Worm (Caenorhabditis elegans) whole organism, L1 larva: ENCODE measurements around the gene R08D7.4.

Experiments
- C16A3.4 ChIP-seq: fragments of 150-350 bp; optimal IDR thresholded peaks from 2 replicates; lab custom pipeline; 2014; ENCODE audit warnings: missing biosample characterization, missing genetic modification characterization
- C34B4.2 ChIP-seq: sonication (generic microtip); optimal IDR thresholded peaks from 2 replicates; lab custom pipeline; 2017; ENCODE audit warnings: mild to moderate bottlenecking, missing genetic modification characterization, missing compliant biosample characterization
- alr-1 ChIP-seq: fragments of 200-800 bp; sonication (Bioruptor generic); optimal IDR thresholded peaks from 2 replicates; lab custom pipeline; 2018; ENCODE audit warnings: borderline replicate concordance, mild to moderate bottlenecking, missing genetic modification characterization, missing compliant biosample characterization
- aly-2 ChIP-seq: fragments of 150-350 bp; optimal IDR thresholded peaks from 2 replicates; lab custom pipeline; 2014; ENCODE audit warnings: missing biosample characterization, missing genetic modification characterization
- ama-1 ChIP-seq: fragments of 150-350 bp; optimal IDR thresholded peaks from 2 replicates; lab custom pipeline; 2014
- blmp-1 ChIP-seq: fragments of 150-350 bp; optimal IDR thresholded peaks from 2 replicates; lab custom pipeline; 2014; ENCODE audit warnings: missing biosample characterization, missing genetic modification characterization
- ceh-63 ChIP-seq: fragments of 200-800 bp; sonication (Bioruptor generic); optimal IDR thresholded peaks from 2 replicates; lab custom pipeline; 2018; ENCODE audit warnings: mild to moderate bottlenecking, missing genetic modification characterization, missing compliant biosample characterization
- ceh-88 ChIP-seq: fragments of 200-800 bp; sonication (Bioruptor generic); IDR thresholded peaks from 2 replicates; pipeline ENCODE4 v1.3.6; 2022; ENCODE audit warnings: missing genetic modification characterization, missing compliant biosample characterization
- ces-1 ChIP-seq: fragments of 150-350 bp; optimal IDR thresholded peaks from 2 replicates; lab custom pipeline; 2014; ENCODE audit warnings: missing biosample characterization, missing genetic modification reagents, missing genetic modification characterization
- dpl-1 ChIP-seq, 3 experiments: fragments of 150-350 bp in 2 of 3; sonication (generic microtip) in 1 of 3; optimal IDR thresholded peaks; 2 replicates each; lab custom pipeline; 2014 to 2017; ENCODE audit warnings: missing biosample characterization in 3 of 3, missing genetic modification characterization in 3 of 3, missing genetic modification reagents in 3 of 3
- dsc-1 ChIP-seq: sonication (generic microtip); optimal IDR thresholded peaks from 2 replicates; lab custom pipeline; 2016; ENCODE audit warnings: mild to moderate bottlenecking, missing genetic modification characterization, missing compliant biosample characterization
- efl-1 ChIP-seq, 4 experiments: fragments of 150-350 bp; optimal IDR thresholded peaks in 3 of 4; peaks in 1 of 4; 1 replicate in 1 of 4; 2 replicates in 3 of 4; lab custom pipeline; 2014; ENCODE audit warnings: missing biosample characterization in 2 of 4, missing genetic modification characterization in 2 of 4, missing genetic modification reagents in 2 of 4
- efl-3 ChIP-seq: fragments of 200-800 bp; sonication (Bioruptor generic); optimal IDR thresholded peaks from 2 replicates; lab custom pipeline; 2018; ENCODE audit warnings: mild to moderate bottlenecking, missing genetic modification characterization, missing compliant biosample characterization
- elt-2 ChIP-seq: sonication (generic microtip); optimal IDR thresholded peaks from 2 replicates; lab custom pipeline; 2016; ENCODE audit warnings: missing genetic modification characterization, mild to moderate bottlenecking, inconsistent platforms, missing compliant biosample characterization, missing genetic modification reagents
- elt-3 ChIP-seq, 6 experiments: fragments of 150-350 bp in 1 of 6; sonication (generic microtip); optimal IDR thresholded peaks; 2 replicates each; lab custom pipeline; 2017 to 2018; ENCODE audit warnings: missing biosample characterization in 6 of 6, missing genetic modification characterization in 6 of 6, inconsistent platforms in 1 of 6
- ets-5 ChIP-seq: fragments of 200-800 bp; sonication (Bioruptor generic); IDR thresholded peaks from 2 replicates; pipeline ENCODE4 v1.3.6; 2022; ENCODE audit warnings: missing genetic modification characterization, missing compliant biosample characterization
- fkh-10 ChIP-seq: sonication (generic microtip); optimal IDR thresholded peaks from 2 replicates; lab custom pipeline; 2017; ENCODE audit warnings: missing biosample characterization, missing genetic modification reagents, missing genetic modification characterization
- fkh-8 ChIP-seq: sonication (generic microtip); optimal IDR thresholded peaks from 2 replicates; lab custom pipeline; 2016; ENCODE audit warnings: mild to moderate bottlenecking, missing genetic modification characterization, missing compliant biosample characterization
- fos-1 ChIP-seq: fragments of 150-350 bp; optimal IDR thresholded peaks from 2 replicates; lab custom pipeline; 2014; ENCODE audit warnings: missing biosample characterization, missing genetic modification characterization
- grh-1 ChIP-seq: fragments of 200-800 bp; sonication (Bioruptor generic); IDR thresholded peaks from 2 replicates; pipeline ENCODE4 v1.3.6; 2022; ENCODE audit warnings: missing genetic modification reagents, missing genetic modification characterization, missing compliant biosample characterization
- hlh-17 ChIP-seq: fragments of 200-800 bp; sonication (Bioruptor generic); optimal IDR thresholded peaks from 2 replicates; lab custom pipeline; 2018; ENCODE audit warnings: missing genetic modification characterization, mild to moderate bottlenecking, missing compliant biosample characterization, moderate library complexity, borderline replicate concordance
- jun-1 ChIP-seq: fragments of 150-350 bp; optimal IDR thresholded peaks from 2 replicates; lab custom pipeline; 2014; ENCODE audit warnings: missing biosample characterization, missing genetic modification reagents, missing genetic modification characterization
- lin-14 ChIP-seq: fragments of 200-800 bp; sonication (Bioruptor generic); optimal IDR thresholded peaks from 2 replicates; lab custom pipeline; 2018; ENCODE audit warnings: mild to moderate bottlenecking, missing genetic modification characterization, moderate library complexity, missing compliant biosample characterization
- lin-35 ChIP-seq, 2 experiments: fragments of 150-350 bp; optimal IDR thresholded peaks; 2 replicates each; lab custom pipeline; 2014; ENCODE audit warnings: missing biosample characterization in 2 of 2, missing genetic modification characterization in 2 of 2, missing genetic modification reagents in 2 of 2
- lir-3 ChIP-seq: sonication (generic microtip); optimal IDR thresholded peaks from 2 replicates; lab custom pipeline; 2016; ENCODE audit warnings: mild to moderate bottlenecking, missing genetic modification characterization, moderate library complexity, missing compliant biosample characterization; ENCODE audit not compliant: poor library complexity
- lsy-2 ChIP-seq, 2 experiments: fragments of 150-350 bp; optimal IDR thresholded peaks; 2 replicates each; lab custom pipeline; 2014; ENCODE audit warnings: missing biosample characterization in 2 of 2, missing genetic modification characterization in 2 of 2
- mdl-1 ChIP-seq, 2 experiments: fragments of 150-350 bp; optimal IDR thresholded peaks; 2 replicates each; lab custom pipeline; 2014 to 2017; ENCODE audit warnings: missing biosample characterization in 2 of 2, missing genetic modification characterization in 2 of 2, inconsistent platforms in 1 of 2
- mep-1 ChIP-seq: fragments of 150-350 bp; optimal IDR thresholded peaks from 2 replicates; lab custom pipeline; 2014; ENCODE audit warnings: missing biosample characterization, missing genetic modification characterization
- nhr-12 ChIP-seq: sonication (generic microtip); optimal IDR thresholded peaks from 2 replicates; lab custom pipeline; 2017; ENCODE audit warnings: missing biosample characterization, missing genetic modification characterization
- nhr-19 ChIP-seq: fragments of 200-800 bp; sonication (Bioruptor generic); conservative IDR thresholded peaks from 2 replicates; pipeline ENCODE4 v1.3.6; 2022; ENCODE audit warnings: missing genetic modification characterization, missing compliant biosample characterization
- nhr-20 ChIP-seq: sonication (generic microtip); optimal IDR thresholded peaks from 2 replicates; lab custom pipeline; 2016; ENCODE audit warnings: mild to moderate bottlenecking, missing genetic modification characterization, missing compliant biosample characterization
- nhr-47 ChIP-seq: sonication (generic microtip); optimal IDR thresholded peaks from 2 replicates; lab custom pipeline; 2016; ENCODE audit warnings: mild to moderate bottlenecking, missing genetic modification characterization, moderate library complexity, missing compliant biosample characterization
- nhr-71 ChIP-seq: sonication (generic microtip); optimal IDR thresholded peaks from 2 replicates; lab custom pipeline; 2016; ENCODE audit warnings: mild to moderate bottlenecking, missing genetic modification characterization, moderate library complexity, missing compliant biosample characterization
- nhr-84 ChIP-seq: sonication (generic microtip); optimal IDR thresholded peaks from 2 replicates; lab custom pipeline; 2017; ENCODE audit warnings: missing biosample characterization, missing genetic modification characterization
- nhr-85 ChIP-seq: sonication (generic microtip); peaks from one replicate; lab custom pipeline; 2016; ENCODE audit warnings: missing genetic modification characterization, inconsistent platforms, missing compliant biosample characterization
- pag-3 ChIP-seq: sonication (generic microtip); optimal IDR thresholded peaks from 2 replicates; lab custom pipeline; 2017; ENCODE audit warnings: missing genetic modification characterization, mild to moderate bottlenecking, missing compliant biosample characterization, antibody characterized with exemption, borderline replicate concordance; ENCODE audit not compliant: insufficient read depth
- rnt-1 ChIP-seq: sonication (generic microtip); optimal IDR thresholded peaks from 2 replicates; lab custom pipeline; 2016; ENCODE audit warnings: mild to moderate bottlenecking, missing genetic modification characterization, moderate library complexity, missing compliant biosample characterization
- skn-1 ChIP-seq: fragments of 150-350 bp; optimal IDR thresholded peaks from 2 replicates; lab custom pipeline; 2014; ENCODE audit warnings: missing biosample characterization, missing genetic modification characterization
- snu-23 ChIP-seq: sonication (generic microtip); optimal IDR thresholded peaks from 2 replicates; lab custom pipeline; 2016; ENCODE audit warnings: missing genetic modification characterization, missing compliant biosample characterization
- sox-4 ChIP-seq: sonication (generic microtip); optimal IDR thresholded peaks from 2 replicates; lab custom pipeline; 2016; ENCODE audit warnings: missing genetic modification characterization, missing compliant biosample characterization
- tbx-2 ChIP-seq: sonication (generic microtip); optimal IDR thresholded peaks from 2 replicates; lab custom pipeline; 2016; ENCODE audit warnings: missing genetic modification characterization, missing compliant biosample characterization
- tlp-1 ChIP-seq: fragments of 150-350 bp; optimal IDR thresholded peaks from 2 replicates; lab custom pipeline; 2014; ENCODE audit warnings: missing biosample characterization, missing genetic modification characterization
- unc-130 ChIP-seq: fragments of 150-350 bp; optimal IDR thresholded peaks from 2 replicates; lab custom pipeline; 2017; ENCODE audit warnings: missing biosample characterization, missing genetic modification characterization, inconsistent platforms
- unc-86 ChIP-seq: sonication (generic microtip); optimal IDR thresholded peaks from 2 replicates; lab custom pipeline; 2016; ENCODE audit warnings: missing genetic modification characterization, missing compliant biosample characterization
- xbp-1 ChIP-seq: sonication (generic microtip); optimal IDR thresholded peaks from 2 replicates; lab custom pipeline; 2016; ENCODE audit warnings: missing genetic modification characterization, missing compliant biosample characterization
- zag-1 ChIP-seq: fragments of 150-350 bp; optimal IDR thresholded peaks from 2 replicates; lab custom pipeline; 2014; ENCODE audit warnings: missing biosample characterization, missing genetic modification characterization
- ztf-11 ChIP-seq, 2 experiments: sonication (generic microtip); optimal IDR thresholded peaks; 2 replicates each; lab custom pipeline; 2016 to 2017; ENCODE audit warnings: missing genetic modification characterization in 2 of 2, missing biosample characterization in 1 of 2, missing compliant biosample characterization in 1 of 2

Gene R08D7.4

ce11 chrIII:8983135-8983534, 11.4 kb downstream of the R08D7.4 start:
- TF ChIP-seq xbp-1 (tag; lab: Kevin White, UChicago) (no peak), blmp-1 (peak; percentile 83), unc-130 (no peak), lsy-2 (tag; optimal IDR thresholded peaks at IDR 0.05; lab: Kevin White, UChicago) (no peak), snu-23 (GFP tag; lab: Kevin White, UChicago) (peak; percentile 33), unc-86 (peak; percentile 52), C34B4.2 (tag; lab: Kevin White, UChicago) (no peak), alr-1 (tag; lab: Kevin White, UChicago) (no peak), efl-1 (optimal IDR thresholded peaks at IDR 0.05; lab: Kevin White, UChicago) (no peak), efl-1 (GFP tag; optimal IDR thresholded peaks at IDR 0.05 in 1 of 2; lab: Kevin White, UChicago) (no peak), lin-14 (GFP tag; lab: Kevin White, UChicago) (peak; percentile 59), nhr-12 (no peak), efl-3 (GFP tag; lab: Kevin White, UChicago) (no peak), nhr-20 (tag; lab: Kevin White, UChicago) (no peak), ets-5 (GFP tag; lab: Robert Waterston, UW) (no peak), ztf-11 (tag; optimal IDR thresholded peaks at IDR 0.05; lab: Kevin White, UChicago) (no peak), rnt-1 (tag; lab: Kevin White, UChicago) (no peak), nhr-84 (tag; lab: Kevin White, UChicago) (no peak), aly-2 (tag; lab: Kevin White, UChicago) (no peak), jun-1 (no peak), ama-1 (no peak), fkh-8 (tag; lab: Kevin White, UChicago) (no peak), nhr-71 (peak; percentile 29), elt-3 (tag; optimal IDR thresholded peaks at IDR 0.05; lab: Kevin White, UChicago) (peak in 3 of 6 experiments; percentile 38 to 69 (median 51)), dsc-1 (tag; lab: Kevin White, UChicago) (peak; percentile 34)

- no peak for TF ChIP-seq nhr-47
- TF ChIP-seq nhr-85 = peak; percentile 69
- TF ChIP-seq lin-35 (GFP tag; optimal IDR thresholded peaks at IDR 0.05; lab: Kevin White, UChicago) = peak; percentile 15 to 68
- peak in 1 of 2 experiments; percentile 46 for TF ChIP-seq lsy-2 (tag; optimal IDR thresholded peaks at IDR 0.05; lab: Kevin White, UChicago)
- no peak for TF ChIP-seq hlh-17 (GFP tag; lab: Kevin White, UChicago)
- peak; percentile 5 for TF ChIP-seq jun-1
- no peak for TF ChIP-seq ceh-88 (GFP tag; lab: Robert Waterston, UW)
- TF ChIP-seq nhr-71 = peak; percentile 50
- TF ChIP-seq snu-23 (GFP tag; lab: Kevin White, UChicago) = peak; percentile 35
- TF ChIP-seq zag-1 (tag; lab: Kevin White, UChicago) = no peak
- no peak for TF ChIP-seq elt-2 (tag; lab: Kevin White, UChicago)
- TF ChIP-seq efl-1 (optimal IDR thresholded peaks at IDR 0.05; lab: Kevin White, UChicago) = no peak
- peak in 1 of 2 experiments; percentile 91 for TF ChIP-seq efl-1 (GFP tag; optimal IDR thresholded peaks at IDR 0.05 in 1 of 2; lab: Kevin White, UChicago)
- TF ChIP-seq ceh-63 (GFP tag; lab: Kevin White, UChicago) = no peak
- peak; percentile 97 for TF ChIP-seq blmp-1
- TF ChIP-seq ces-1 (GFP tag; lab: Kevin White, UChicago) = no peak
- peak; percentile 36; the same call in 1 of the 2 replicates for TF ChIP-seq nhr-19 (GFP tag; lab: Robert Waterston, UW)
- peak in 1 of 2 experiments; percentile 87 for TF ChIP-seq mdl-1 (tag; optimal IDR thresholded peaks at IDR 0.05; lab: Kevin White, UChicago)
- no peak for TF ChIP-seq fos-1 (tag; lab: Kevin White, UChicago)
- TF ChIP-seq skn-1 (tag; lab: Kevin White, UChicago) = peak; percentile 23
- TF ChIP-seq pag-3 = no peak
- TF ChIP-seq tlp-1 (tag; lab: Kevin White, UChicago) = no peak
- TF ChIP-seq lin-14 (GFP tag; lab: Kevin White, UChicago) = peak; percentile 58
- TF ChIP-seq mep-1 = peak; percentile 25
- TF ChIP-seq sox-4 (tag; lab: Kevin White, UChicago) = no peak
- TF ChIP-seq elt-3 (tag; optimal IDR thresholded peaks at IDR 0.05; lab: Kevin White, UChicago) = peak; percentile 16 to 87 (median 75)
- peak; percentile 1 for TF ChIP-seq C16A3.4 (tag; lab: Kevin White, UChicago)
- no peak for TF ChIP-seq grh-1 (GFP tag; lab: Robert Waterston, UW)
- TF ChIP-seq dpl-1 (GFP tag; optimal IDR thresholded peaks at IDR 0.05; lab: Kevin White, UChicago) = peak in 1 of 3 experiments; percentile 20
- TF ChIP-seq unc-130 = no peak
- peak; percentile 18 for TF ChIP-seq tbx-2 (tag; lab: Kevin White, UChicago)
- TF ChIP-seq lir-3 = peak; percentile 40
- no peak for TF ChIP-seq fkh-10 (GFP tag; lab: Kevin White, UChicago)
- peak; percentile 67 for TF ChIP-seq nhr-20 (tag; lab: Kevin White, UChicago)
Observed at ce11 chrIII:8983811-8984210, 12.1 kb downstream of the R08D7.4 start.
